Worm (Caenorhabditis elegans): ENCODE results near the gene C53D6.8.
A peak's percentile ranks its signal among the peaks of the same experiment; 100 is the strongest.

DNA sequence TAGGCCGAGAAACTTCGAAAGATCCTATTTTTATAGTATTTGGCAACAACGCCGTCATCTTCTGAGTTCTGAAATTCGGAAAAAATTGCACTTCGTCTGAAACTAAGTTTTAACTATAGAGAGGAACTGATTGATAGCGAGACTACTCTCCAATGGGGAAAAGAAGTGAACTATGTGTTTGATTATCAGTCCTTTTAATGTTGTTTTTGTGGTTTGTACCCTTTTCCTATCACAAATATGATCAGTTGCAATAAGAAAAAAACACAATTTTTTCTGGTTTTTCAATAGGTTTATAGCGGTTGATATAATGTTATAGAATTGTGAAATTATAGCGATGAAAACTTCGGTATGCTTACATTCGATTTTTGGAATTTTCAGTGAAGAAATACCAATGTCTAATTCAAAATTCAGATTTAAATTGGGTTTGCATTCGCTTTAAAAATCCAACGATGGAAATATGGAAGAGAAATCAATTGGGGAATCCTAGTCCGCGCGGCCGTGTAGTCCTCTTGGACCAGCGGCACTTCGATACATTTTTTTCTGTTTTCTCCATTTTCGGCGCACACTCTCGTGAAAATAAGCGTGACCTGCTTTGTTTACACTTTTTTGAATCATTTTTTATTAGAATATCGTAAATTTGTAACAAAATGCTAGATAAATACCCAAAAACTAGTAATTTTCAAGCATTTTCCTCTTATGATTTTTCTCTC is 29.1 kb downstream of the C53D6.8 start, which contains the start of gene C53B4.3:
- TF ChIP-seq unc-55 (GFP tag; optimal IDR thresholded peaks at IDR 0.05) (peak; percentile 65), Y55F3AM.14 (GFP tag; optimal IDR thresholded peaks at IDR 0.05) (no peak), ZK546.5 (tag; optimal IDR thresholded peaks at IDR 0.05) (no peak), lin-13 (GFP tag; optimal IDR thresholded peaks at IDR 0.05) (peak; percentile 19), mdl-1 (tag; optimal IDR thresholded peaks at IDR 0.05) (no peak), egl-27 (tag; optimal IDR thresholded peaks at IDR 0.05) (no peak), fos-1 (tag; optimal IDR thresholded peaks at IDR 0.05) (peak; percentile 29), lin-11 (tag; optimal IDR thresholded peaks at IDR 0.05) (peak; percentile 7), nhr-11 (tag; optimal IDR thresholded peaks at IDR 0.05) (no peak), snpc-4 (tag; optimal IDR thresholded peaks at IDR 0.05) (no peak), C34F6.9 (tag; optimal IDR thresholded peaks at IDR 0.05) (peak; percentile 68), unc-62 (GFP tag; optimal IDR thresholded peaks at IDR 0.05) (no peak)
